Worm (Caenorhabditis elegans) whole organism, L4 larva: ENCODE measurements around the gene W02H5.19.

Experiments used
- nhr-237 ChIP-seq: sonication (generic microtip); optimal IDR thresholded peaks from 2 replicates; lab custom pipeline; 2017; ENCODE audit warnings: missing biosample characterization, missing genetic modification characterization
- zip-2 ChIP-seq: fragments of 150-350 bp; optimal IDR thresholded peaks from 2 replicates; lab custom pipeline; 2014; ENCODE audit warnings: missing biosample characterization, missing genetic modification characterization

DNA sequence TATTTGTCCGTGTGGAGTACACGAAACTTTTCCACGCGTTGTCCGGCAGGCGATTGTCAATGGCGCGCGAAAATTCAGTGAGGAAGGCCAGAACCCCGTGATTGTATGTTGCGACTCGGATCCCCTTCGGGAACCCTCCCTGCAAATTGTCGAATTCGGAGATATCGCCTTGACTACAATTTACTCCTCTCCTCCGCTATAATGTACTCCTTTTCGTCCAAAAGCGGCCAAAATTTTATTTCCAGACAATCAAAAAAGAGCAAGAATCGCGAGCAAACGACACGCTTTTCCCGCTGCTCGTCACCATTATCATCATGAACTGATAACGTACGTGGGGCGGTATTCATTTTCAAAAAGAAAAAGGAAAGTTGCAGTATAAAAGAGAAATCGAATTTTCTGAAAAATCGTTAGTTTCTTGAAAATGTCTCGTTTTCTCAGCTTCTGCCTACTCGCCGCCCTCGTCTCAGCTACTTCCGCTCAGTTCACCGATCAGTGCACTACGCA lies 46.5 kb upstream of the W02H5.19 start, which contains the start of gene irg-3:
- TF ChIP-seq zip-2 (tag; lab: Kevin White, UChicago) = no peak
- no peak for TF ChIP-seq nhr-237
